Worm (Caenorhabditis elegans) whole organism, L2 larva: Measurements from ENCODE around the gene Y37E11AL.3.

Experiments used
- C34F6.9 ChIP-seq: fragments of 150-350 bp; optimal IDR thresholded peaks from 2 replicates; lab custom pipeline; 2014; ENCODE audit warnings: missing biosample characterization, missing genetic modification characterization
- F13H6.1 ChIP-seq: sonication (generic microtip); optimal IDR thresholded peaks from 2 replicates; lab custom pipeline; 2016; ENCODE audit warnings: missing genetic modification characterization, missing compliant biosample characterization
- R02D3.7 ChIP-seq: fragments of 150-350 bp; optimal IDR thresholded peaks from 2 replicates; lab custom pipeline; 2014; ENCODE audit warnings: missing biosample characterization, missing genetic modification characterization
- alr-1 ChIP-seq: fragments of 150-350 bp; optimal IDR thresholded peaks from 2 replicates; lab custom pipeline; 2014; ENCODE audit warnings: missing biosample characterization, missing genetic modification characterization
- aly-2 ChIP-seq: fragments of 150-350 bp; optimal IDR thresholded peaks from 2 replicates; lab custom pipeline; 2014; ENCODE audit warnings: missing biosample characterization, missing genetic modification characterization
- ama-1 ChIP-seq: fragments of 150-350 bp; optimal IDR thresholded peaks from 2 replicates; lab custom pipeline; 2018; ENCODE audit warnings: inconsistent platforms
- blmp-1 ChIP-seq: sonication (generic microtip); optimal IDR thresholded peaks from 2 replicates; lab custom pipeline; 2017; ENCODE audit warnings: missing genetic modification characterization, mild to moderate bottlenecking, missing compliant biosample characterization, antibody characterized with exemption, moderate library complexity; ENCODE audit not compliant: insufficient read depth
- ceh-16 ChIP-seq: fragments of 150-350 bp; optimal IDR thresholded peaks from 2 replicates; lab custom pipeline; 2014; ENCODE audit warnings: missing biosample characterization, missing genetic modification characterization
- crh-2 ChIP-seq: sonication (generic microtip); optimal IDR thresholded peaks from 2 replicates; lab custom pipeline; 2017; ENCODE audit warnings: missing biosample characterization, missing genetic modification characterization
- dmd-4 ChIP-seq: sonication (generic microtip); optimal IDR thresholded peaks from 2 replicates; lab custom pipeline; 2017; ENCODE audit warnings: missing biosample characterization, missing genetic modification characterization
- egl-27 ChIP-seq: sonication (generic microtip); optimal IDR thresholded peaks from 3 replicates; lab custom pipeline; 2017; ENCODE audit warnings: missing biosample characterization, missing genetic modification reagents, missing genetic modification characterization
- elt-1 ChIP-seq: fragments of 150-350 bp; optimal IDR thresholded peaks from 2 replicates; lab custom pipeline; 2014; ENCODE audit warnings: missing biosample characterization, missing genetic modification characterization
- elt-3 ChIP-seq: sonication (generic microtip); optimal IDR thresholded peaks from 2 replicates; lab custom pipeline; 2017; ENCODE audit warnings: missing biosample characterization, missing genetic modification characterization
- fos-1 ChIP-seq: fragments of 150-350 bp; optimal IDR thresholded peaks from 2 replicates; lab custom pipeline; 2014; ENCODE audit warnings: missing biosample characterization, missing genetic modification characterization
- lin-11 ChIP-seq: fragments of 150-350 bp; sonication (generic microtip); optimal IDR thresholded peaks from 2 replicates; lab custom pipeline; 2014; ENCODE audit warnings: missing biosample characterization, missing genetic modification characterization, inconsistent platforms, mixed read lengths
- lin-13 ChIP-seq: fragments of 150-350 bp; optimal IDR thresholded peaks from 2 replicates; lab custom pipeline; 2014; ENCODE audit warnings: missing biosample characterization, missing genetic modification reagents, missing genetic modification characterization
- lin-39 ChIP-seq: fragments of 150-350 bp; optimal IDR thresholded peaks from 2 replicates; lab custom pipeline; 2014; ENCODE audit warnings: missing biosample characterization, missing genetic modification reagents, missing genetic modification characterization
- lsy-2 ChIP-seq, 2 experiments: fragments of 150-350 bp in 1 of 2; sonication (generic microtip) in 1 of 2; optimal IDR thresholded peaks; 2 replicates each; lab custom pipeline; 2014 to 2017; ENCODE audit warnings: missing biosample characterization in 2 of 2, missing genetic modification characterization in 2 of 2
- mab-5 ChIP-seq: fragments of 150-350 bp; optimal IDR thresholded peaks from 2 replicates; lab custom pipeline; 2014; ENCODE audit warnings: missing biosample characterization, missing genetic modification characterization
- mbf-1 ChIP-seq: sonication (generic microtip); optimal IDR thresholded peaks from 2 replicates; lab custom pipeline; 2017; ENCODE audit warnings: missing biosample characterization, missing genetic modification characterization
- mdl-1 ChIP-seq, 2 experiments: fragments of 150-350 bp in 1 of 2; sonication (generic microtip) in 1 of 2; optimal IDR thresholded peaks; 2 replicates each; lab custom pipeline; 2017; ENCODE audit warnings: missing biosample characterization in 2 of 2, missing genetic modification characterization in 2 of 2
- nhr-10 ChIP-seq: sonication (generic microtip); optimal IDR thresholded peaks from 2 replicates; lab custom pipeline; 2017; ENCODE audit warnings: missing biosample characterization, missing genetic modification characterization
- nhr-12 ChIP-seq: fragments of 150-350 bp; optimal IDR thresholded peaks from 2 replicates; lab custom pipeline; 2014; ENCODE audit warnings: missing biosample characterization, missing genetic modification characterization
- nhr-129 ChIP-seq: fragments of 150-350 bp; optimal IDR thresholded peaks from 2 replicates; lab custom pipeline; 2014; ENCODE audit warnings: missing biosample characterization, missing genetic modification characterization
- nhr-21 ChIP-seq: fragments of 150-350 bp; optimal IDR thresholded peaks from 2 replicates; lab custom pipeline; 2014; ENCODE audit warnings: missing biosample characterization, missing genetic modification characterization
- nhr-23 ChIP-seq: fragments of 150-350 bp; optimal IDR thresholded peaks from 2 replicates; lab custom pipeline; 2014; ENCODE audit warnings: missing biosample characterization, missing genetic modification reagents, missing genetic modification characterization
- nhr-237 ChIP-seq: fragments of 150-350 bp; optimal IDR thresholded peaks from 2 replicates; lab custom pipeline; 2014; ENCODE audit warnings: missing biosample characterization, missing genetic modification characterization
- nhr-6 ChIP-seq: fragments of 150-350 bp; optimal IDR thresholded peaks from 2 replicates; lab custom pipeline; 2014; ENCODE audit warnings: missing biosample characterization, missing genetic modification characterization
- peb-1 ChIP-seq: fragments of 150-350 bp; optimal IDR thresholded peaks from 2 replicates; lab custom pipeline; 2014; ENCODE audit warnings: missing biosample characterization, missing genetic modification characterization
- sem-4 ChIP-seq: fragments of 150-350 bp; optimal IDR thresholded peaks from 2 replicates; lab custom pipeline; 2014; ENCODE audit warnings: missing biosample characterization, missing genetic modification reagents, missing genetic modification characterization
- skn-1 ChIP-seq: sonication (generic microtip); optimal IDR thresholded peaks from 2 replicates; lab custom pipeline; 2017; ENCODE audit warnings: missing biosample characterization, missing genetic modification characterization
- sma-3 ChIP-seq: sonication (generic microtip); optimal IDR thresholded peaks from 2 replicates; lab custom pipeline; 2016; ENCODE audit warnings: missing genetic modification reagents, missing genetic modification characterization, missing compliant biosample characterization
- sma-9 ChIP-seq, 2 experiments: fragments of 150-350 bp in 1 of 2; sonication (generic microtip) in 1 of 2; optimal IDR thresholded peaks; 2 replicates each; lab custom pipeline; 2014 to 2016; ENCODE audit warnings: missing genetic modification characterization in 2 of 2, mild to moderate bottlenecking in 1 of 2, missing biosample characterization in 1 of 2, missing compliant biosample characterization in 1 of 2, missing genetic modification reagents in 1 of 2, moderate library complexity in 1 of 2
- snpc-4 ChIP-seq: fragments of 150-350 bp; optimal IDR thresholded peaks from 2 replicates; lab custom pipeline; 2014; ENCODE audit warnings: missing biosample characterization, missing genetic modification characterization
- unc-39 ChIP-seq: fragments of 150-350 bp; optimal IDR thresholded peaks from 2 replicates; lab custom pipeline; 2014; ENCODE audit warnings: missing biosample characterization, missing genetic modification characterization
- unc-55 ChIP-seq: fragments of 150-350 bp; sonication (generic microtip); optimal IDR thresholded peaks from 3 replicates; lab custom pipeline; 2014; ENCODE audit warnings: missing biosample characterization, missing genetic modification reagents, missing genetic modification characterization
- unc-62 ChIP-seq: fragments of 150-350 bp; optimal IDR thresholded peaks from 2 replicates; lab custom pipeline; 2014; ENCODE audit warnings: missing biosample characterization, missing genetic modification reagents, missing genetic modification characterization
- zag-1 ChIP-seq: fragments of 150-350 bp; optimal IDR thresholded peaks from 2 replicates; lab custom pipeline; 2014; ENCODE audit warnings: missing biosample characterization, missing genetic modification characterization
- ztf-11 ChIP-seq: sonication (generic microtip); optimal IDR thresholded peaks from 2 replicates; lab custom pipeline; 2017; ENCODE audit warnings: missing biosample characterization, missing genetic modification characterization
- ztf-4 ChIP-seq: fragments of 150-350 bp; optimal IDR thresholded peaks from 2 replicates; lab custom pipeline; 2014; ENCODE audit warnings: missing biosample characterization, missing genetic modification characterization

The Y37E11AL.3 gene

DNA sequence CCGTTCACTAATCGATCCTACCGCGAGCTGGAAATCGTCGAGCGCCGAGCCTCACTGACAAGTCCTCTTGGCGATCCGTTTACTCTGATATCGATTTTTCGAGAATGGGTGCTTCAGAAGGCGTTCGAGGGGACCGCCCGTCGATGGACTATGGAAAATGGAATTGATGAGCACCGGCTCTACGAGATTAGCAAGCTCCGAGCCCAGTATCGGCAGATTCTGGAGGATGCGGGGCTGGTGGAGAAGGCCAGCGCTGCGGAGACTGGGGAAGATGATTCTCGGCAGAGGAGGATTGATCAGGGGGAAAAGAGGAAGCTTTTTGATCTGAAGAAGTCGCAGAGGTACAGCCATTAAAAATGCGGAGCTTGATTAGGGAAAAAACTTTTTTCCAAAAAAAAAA lies 36.7 kb downstream of the Y37E11AL.3 start:
- no peak for TF ChIP-seq nhr-12 (tag; lab: Kevin White, UChicago)
- TF ChIP-seq, all 48 proteins: peak for 0

DNA sequence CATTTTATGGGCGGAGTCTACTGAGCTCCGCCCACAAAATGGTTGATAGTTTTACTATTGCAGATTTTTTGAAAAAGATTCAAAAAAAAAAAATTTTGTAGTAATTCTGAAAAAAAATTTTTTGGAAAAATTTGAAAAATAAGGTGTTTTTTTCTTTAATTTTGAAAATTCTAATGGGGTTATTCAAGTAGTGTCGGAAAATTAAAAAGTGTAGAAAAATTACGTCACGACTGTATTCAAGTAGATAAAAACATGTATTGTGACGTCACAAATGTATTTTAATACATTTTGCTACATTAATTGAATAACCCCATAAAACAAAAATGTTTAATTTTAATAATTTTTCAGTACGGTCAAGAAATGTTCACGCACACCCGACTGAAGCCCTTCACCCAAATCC lies 38.6 kb downstream of the Y37E11AL.3 start:
- no peak for TF ChIP-seq lin-11
- TF ChIP-seq elt-1 (tag; lab: Kevin White, UChicago) = no peak
- no peak for TF ChIP-seq elt-3
- TF ChIP-seq aly-2 = no peak
- no peak for TF ChIP-seq fos-1 (tag; lab: Kevin White, UChicago)
- no peak for TF ChIP-seq mab-5 (tag; lab: Kevin White, UChicago)
- TF ChIP-seq ceh-16 = no peak
- no peak for TF ChIP-seq dmd-4 (tag; lab: Kevin White, UChicago)
- TF ChIP-seq lin-13 (GFP tag; lab: Kevin White, UChicago) = no peak
- TF ChIP-seq nhr-237 = no peak
- no peak for TF ChIP-seq skn-1
- TF ChIP-seq crh-2 (tag; lab: Kevin White, UChicago) = no peak
- TF ChIP-seq nhr-23 (tag; lab: Kevin White, UChicago) = no peak
- TF ChIP-seq mdl-1 (tag; optimal IDR thresholded peaks at IDR 0.05; lab: Kevin White, UChicago) = no peak
- TF ChIP-seq nhr-6 (tag; lab: Kevin White, UChicago) = no peak
- TF ChIP-seq nhr-12 (tag; lab: Kevin White, UChicago) = no peak

DNA sequence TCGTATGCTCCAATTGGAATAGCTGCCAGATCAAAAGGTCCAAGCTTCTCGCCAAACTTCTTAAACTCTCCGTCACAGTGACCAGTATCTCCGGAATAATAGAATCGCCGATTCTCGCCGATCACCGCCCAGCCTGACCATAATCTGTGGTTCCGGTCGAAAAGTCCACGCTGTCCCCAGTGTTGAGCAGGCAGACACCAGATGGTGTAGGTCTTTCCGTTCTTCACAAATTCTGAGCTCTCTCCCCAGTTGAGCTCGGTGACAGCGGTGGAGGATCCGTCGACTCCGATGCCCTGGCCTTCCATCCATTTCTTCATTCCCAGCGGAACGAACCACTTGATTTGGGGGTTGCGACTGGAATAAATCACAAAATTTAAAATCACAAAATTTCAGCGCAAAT lies 41.5 kb downstream of the Y37E11AL.3 start:
- TF ChIP-seq egl-27 (no peak), ztf-4 (tag; lab: Kevin White, UChicago) (no peak), lin-13 (GFP tag; lab: Kevin White, UChicago) (no peak), blmp-1 (no peak), nhr-21 (tag; lab: Kevin White, UChicago) (no peak), F13H6.1 (tag; lab: Kevin White, UChicago) (no peak), alr-1 (tag; lab: Kevin White, UChicago) (no peak), sem-4 (no peak), nhr-237 (no peak), dmd-4 (tag; lab: Kevin White, UChicago) (no peak)

DNA sequence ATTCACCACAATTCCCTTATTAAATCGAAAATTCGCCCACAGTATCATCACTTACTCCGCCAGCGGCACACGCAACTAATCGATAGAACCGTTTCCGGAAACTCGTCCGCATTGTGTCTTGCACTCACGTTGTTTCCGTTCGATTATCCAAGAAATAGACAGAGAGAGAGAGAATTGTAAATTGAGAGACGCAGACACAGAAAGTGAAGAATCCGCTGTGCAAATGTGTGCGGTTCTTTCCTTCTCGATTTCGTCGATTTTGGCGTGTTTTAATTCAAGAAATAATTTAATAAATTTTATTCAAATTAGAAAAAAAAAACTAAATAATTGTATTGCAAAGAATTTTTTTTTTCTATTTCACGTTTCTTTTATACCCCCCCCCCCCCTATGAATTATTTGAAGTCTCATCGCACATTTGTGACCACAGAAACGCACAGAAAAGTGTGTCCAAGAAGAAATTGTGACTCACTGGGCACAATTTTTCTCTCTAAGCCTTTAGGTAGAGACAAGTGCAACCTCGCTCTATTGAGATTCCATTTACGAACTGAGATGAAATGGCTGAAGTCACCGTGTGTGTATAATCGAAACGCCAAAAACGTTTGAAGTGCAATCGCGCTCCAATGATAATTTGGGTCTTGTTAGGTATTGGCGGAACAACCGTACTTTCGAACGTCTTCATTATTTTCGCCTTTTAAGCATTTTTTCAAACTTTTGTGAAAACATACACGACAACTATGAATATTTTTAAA lies 44.1 kb downstream of the Y37E11AL.3 start, which contains the start of gene nape-2:
nape-2 (minus strand) TSS at position 271 of the 749 bp plus-strand sequence.
- TF ChIP-seq C34F6.9 (tag; lab: Kevin White, UChicago) (peak; percentile 5), lsy-2 (tag; optimal IDR thresholded peaks at IDR 0.05; lab: Kevin White, UChicago) (peak in 1 of 2 experiments; percentile 27), fos-1 (tag; lab: Kevin White, UChicago) (peak; percentile 24), sma-3 (GFP tag; lab: Kevin White, UChicago) (no peak), crh-2 (tag; lab: Kevin White, UChicago) (peak; percentile 17), nhr-129 (peak; percentile 30), unc-55 (GFP tag; lab: Kevin White, UChicago) (peak; percentile 18), unc-39 (tag; lab: Kevin White, UChicago) (no peak), ztf-4 (tag; lab: Kevin White, UChicago) (no peak)

DNA sequence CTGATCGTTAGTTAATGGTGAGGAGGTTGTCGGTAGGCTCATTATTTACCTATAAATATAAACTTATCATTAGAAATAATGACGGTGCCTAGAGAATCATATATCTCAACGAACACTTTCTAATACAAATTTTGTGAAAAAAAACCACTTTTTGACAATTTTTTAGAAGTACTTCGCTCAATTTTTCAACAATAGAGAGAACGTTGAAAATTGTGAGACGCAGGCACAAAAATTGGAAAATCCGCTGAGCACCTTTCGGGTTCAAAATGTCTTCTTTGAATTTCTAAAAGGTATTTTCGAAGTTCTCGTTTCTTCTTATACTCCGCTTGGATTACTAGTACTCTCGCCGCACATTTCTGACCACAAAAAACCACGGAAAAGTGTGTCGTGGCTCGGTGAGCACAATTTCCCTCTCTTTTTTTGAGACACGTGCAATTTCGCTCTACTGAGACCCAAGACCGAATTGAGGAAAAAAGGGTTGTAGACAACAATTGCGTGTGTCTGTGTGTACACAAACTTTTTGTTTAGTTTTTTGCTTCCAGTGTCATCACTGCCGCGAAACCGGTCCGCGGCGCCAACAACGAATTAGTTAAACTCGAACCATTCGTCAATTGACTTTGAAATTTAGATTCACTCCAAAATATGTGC lies 46.2 kb downstream of the Y37E11AL.3 start, which contains the start of gene nape-1:
nape-1 (minus strand) TSS at position 51 of the 648 bp plus-strand sequence.
- TF ChIP-seq R02D3.7 = no peak
- peak in 1 of 2 experiments; percentile 28 for TF ChIP-seq mdl-1 (tag; optimal IDR thresholded peaks at IDR 0.05; lab: Kevin White, UChicago)
- TF ChIP-seq unc-39 (tag; lab: Kevin White, UChicago) = no peak
- TF ChIP-seq ztf-4 (tag; lab: Kevin White, UChicago) = no peak
- peak; percentile 47 for TF ChIP-seq unc-55 (GFP tag; lab: Kevin White, UChicago)
- TF ChIP-seq mab-5 (tag; lab: Kevin White, UChicago) = no peak
- TF ChIP-seq peb-1 = no peak
- peak; percentile 4 for TF ChIP-seq sma-9 (GFP tag; optimal IDR thresholded peaks at IDR 0.05; lab: Kevin White, UChicago)
- TF ChIP-seq sma-9 (tag; optimal IDR thresholded peaks at IDR 0.05; lab: Kevin White, UChicago) = no peak
- peak; percentile 46 for TF ChIP-seq C34F6.9 (tag; lab: Kevin White, UChicago)
- no peak for TF ChIP-seq nhr-10 (tag; lab: Kevin White, UChicago)
- no peak for TF ChIP-seq lin-11
- TF ChIP-seq fos-1 (tag; lab: Kevin White, UChicago) = peak; percentile 43
- no peak for TF ChIP-seq nhr-23 (tag; lab: Kevin White, UChicago)
- TF ChIP-seq ztf-11 = no peak
- TF ChIP-seq crh-2 (tag; lab: Kevin White, UChicago) = peak; percentile 52
- no peak for TF ChIP-seq sma-3 (GFP tag; lab: Kevin White, UChicago)
- TF ChIP-seq ama-1 (lab: Kevin White, UChicago) = no peak
- no peak for TF ChIP-seq unc-62
- TF ChIP-seq mbf-1 (tag; lab: Kevin White, UChicago) = no peak
- no peak for TF ChIP-seq zag-1 (tag; lab: Kevin White, UChicago)
- peak; percentile 68 for TF ChIP-seq F13H6.1 (tag; lab: Kevin White, UChicago)
- peak; percentile 41 for TF ChIP-seq lin-13 (GFP tag; lab: Kevin White, UChicago)
- peak; percentile 74 for TF ChIP-seq nhr-129
- TF ChIP-seq nhr-237 = no peak
- TF ChIP-seq egl-27 = no peak
- no peak for TF ChIP-seq ceh-16
- no peak for TF ChIP-seq sem-4
- TF ChIP-seq snpc-4 (tag; lab: Kevin White, UChicago) = no peak
- no peak for TF ChIP-seq lin-39 (tag; lab: Kevin White, UChicago)
